Fruit fly (Drosophila melanogaster): ENCODE data around the gene CG11498.

The CG11498 gene

dm6 chr3R:30195606-30196049 is 35.4 kb upstream of the CG11498 start (continued):
- TF ChIP-seq CG13624 (GFP tag; optimal IDR thresholded peaks at IDR 0.05) (no peak), eyg (GFP tag; optimal IDR thresholded peaks at IDR 0.05) (peak; percentile 33), CG15479 (GFP tag; optimal IDR thresholded peaks at IDR 0.05) (no peak), CG1024 (GFP tag; IDR thresholded peaks at IDR 0.05) (no peak), inv (GFP tag; IDR thresholded peaks at IDR 0.05; ENCODE audit: partially characterized antibody) (no peak), CG3407 (GFP tag; optimal IDR thresholded peaks at IDR 0.05) (no peak), CG13424 (tag; optimal IDR thresholded peaks at IDR 0.05) (peak; percentile 53), CG32532 (GFP tag; IDR thresholded peaks at IDR 0.05) (peak; percentile 82), ash1 (GFP tag; optimal IDR thresholded peaks at IDR 0.05) (no peak), Hmx (GFP tag; optimal IDR thresholded peaks at IDR 0.05) (no peak), Hr39 (optimal IDR thresholded peaks at IDR 0.05) (no peak), CG4707 (GFP tag; optimal IDR thresholded peaks at IDR 0.05) (no peak), CG11398 (GFP tag; optimal IDR thresholded peaks at IDR 0.05) (peak; percentile 16), mam (GFP tag; optimal IDR thresholded peaks at IDR 0.05) (no peak), Gug (GFP tag; IDR thresholded peaks at IDR 0.05) (peak; percentile 59; the same call in 2 of the 4 replicates), CG10321 (GFP tag; IDR thresholded peaks at IDR 0.05) (no peak), H15 (GFP tag; IDR thresholded peaks at IDR 0.05) (peak; percentile 45; the same call in 1 of the 3 replicates), CG6272 (GFP tag; IDR thresholded peaks at IDR 0.05) (0 out of 2 replicates have a peak, but pooled peaks have one; percentile 16), vnd (GFP tag; IDR thresholded peaks at IDR 0.05; ENCODE audit: partially characterized antibody) (no peak), corto (GFP tag; optimal IDR thresholded peaks at IDR 0.05) (no peak), CG17385 (GFP tag; optimal IDR thresholded peaks at IDR 0.05) (no peak), CG3838 (GFP tag; optimal IDR thresholded peaks at IDR 0.05) (no peak), cg (GFP tag; optimal IDR thresholded peaks at IDR 0.05) (no peak), CG13287 (GFP tag; IDR thresholded peaks at IDR 0.05; ENCODE audit: partially characterized antibody) (peak; percentile 54; the same call in 1 of the 2 replicates), Stat92E (GFP tag; optimal IDR thresholded peaks at IDR 0.05) (no peak), tap (tag; optimal IDR thresholded peaks at IDR 0.05) (no peak), Fer1 (GFP tag; optimal IDR thresholded peaks at IDR 0.05) (peak; percentile 71), CG14667 (GFP tag; IDR thresholded peaks at IDR 0.05) (0 out of 2 replicates have a peak, but pooled peaks have one; percentile 20), vfl (GFP tag; optimal IDR thresholded peaks at IDR 0.05) (no peak), CG8765 (GFP tag; IDR thresholded peaks at IDR 0.05) (no peak), Dip2 (GFP tag; IDR thresholded peaks at IDR 0.05) (no peak), her (GFP tag; optimal IDR thresholded peaks at IDR 0.05) (peak; percentile 72), CG17912 (GFP tag; optimal IDR thresholded peaks at IDR 0.05) (no peak), CG2120 (GFP tag; optimal IDR thresholded peaks at IDR 0.05) (peak; percentile 79), hth (optimal IDR thresholded peaks at IDR 0.05) (no peak), CG12104 (GFP tag; optimal IDR thresholded peaks at IDR 0.05) (no peak), Optix (GFP tag; IDR thresholded peaks at IDR 0.05) (no peak), CG12391 (tag; optimal IDR thresholded peaks at IDR 0.05) (peak; percentile 8), CG1832 (GFP tag; optimal IDR thresholded peaks at IDR 0.05) (no peak), fd102C (GFP tag; optimal IDR thresholded peaks at IDR 0.05) (no peak), Abd-B (GFP tag; optimal IDR thresholded peaks at IDR 0.05) (no peak), sr (GFP tag; IDR thresholded peaks at IDR 0.05) (no peak), MBD-R2 (GFP tag; IDR thresholded peaks at IDR 0.05) (peak; percentile 66), dati (GFP tag; IDR thresholded peaks at IDR 0.05) (no peak), klu (GFP tag; IDR thresholded peaks at IDR 0.05) (no peak), ATbp (GFP tag; optimal IDR thresholded peaks at IDR 0.05) (peak; percentile 14), zf30C (GFP tag; optimal IDR thresholded peaks at IDR 0.05) (no peak), HmgZ (tag; optimal IDR thresholded peaks at IDR 0.05) (peak; percentile 78), CG3995 (GFP tag; optimal IDR thresholded peaks at IDR 0.05) (no peak), CG12299 (tag; optimal IDR thresholded peaks at IDR 0.05) (no peak), sug (tag; optimal IDR thresholded peaks at IDR 0.05) (peak; percentile 51), croc (GFP tag; conservative IDR thresholded peaks at IDR 0.05) (no peak)
